Fruit fly (Drosophila melanogaster) whole organism, embryonic: ENCODE measurements around the gene Art8.

Experiments used
- CG12744 ChIP-seq: fragments of 200-800 bp; sonication (Bioruptor generic); optimal IDR thresholded peaks from 2 replicates; lab custom pipeline; 2016; ENCODE audit warnings: missing biosample characterization, missing genetic modification characterization
- CG17186 ChIP-seq: fragments of 200-800 bp; sonication (Bioruptor generic); optimal IDR thresholded peaks from 3 replicates; lab custom pipeline; 2017; ENCODE audit warnings: missing biosample characterization, missing genetic modification reagents, missing genetic modification characterization
- CG2712 ChIP-seq: fragments of 200-800 bp; optimal IDR thresholded peaks from 3 replicates; lab custom pipeline; 2019; ENCODE audit warnings: missing biosample characterization, mild to moderate bottlenecking, missing genetic modification characterization, moderate library complexity
- NFAT ChIP-seq: fragments of 200-800 bp; sonication (Bioruptor generic); IDR thresholded peaks from 2 replicates; pipeline ENCODE4 v1.3.6; 2022; ENCODE audit warnings: missing biosample characterization, missing genetic modification characterization
- ac ChIP-seq: fragments of 200-800 bp; sonication (Bioruptor generic); optimal IDR thresholded peaks from 3 replicates; lab custom pipeline; 2017; ENCODE audit warnings: missing biosample characterization, mild to moderate bottlenecking, missing genetic modification characterization
- dmrt99B ChIP-seq: fragments of 200-800 bp; sonication (Bioruptor generic); optimal IDR thresholded peaks from 2 replicates; lab custom pipeline; 2018; ENCODE audit warnings: missing biosample characterization, mild to moderate bottlenecking, missing genetic modification characterization, moderate library complexity
- fd3F ChIP-seq: fragments of 200-800 bp; sonication (Bioruptor generic); optimal IDR thresholded peaks from 2 replicates; lab custom pipeline; 2018; ENCODE audit warnings: missing biosample characterization, mild to moderate bottlenecking, missing genetic modification characterization, moderate library complexity
- insv ChIP-seq, 2 experiments: fragments of 200-800 bp; sonication (Bioruptor generic); optimal IDR thresholded peaks; 3 replicates each; lab custom pipeline; 2016 to 2018; ENCODE audit warnings: missing biosample characterization in 2 of 2, missing genetic modification characterization in 2 of 2
- pita ChIP-seq: fragments of 200-800 bp; sonication (Bioruptor generic); optimal IDR thresholded peaks from 2 replicates; lab custom pipeline; 2017; ENCODE audit warnings: missing biosample characterization, mild to moderate bottlenecking, missing genetic modification characterization
- sens ChIP-seq: fragments of 200-800 bp; sonication (Bioruptor generic); peaks from one replicate; lab custom pipeline; 2016; ENCODE audit warnings: missing biosample characterization, missing genetic modification characterization
- seq ChIP-seq: fragments of 200-800 bp; sonication (Bioruptor generic); IDR thresholded peaks from 2 replicates; pipeline ENCODE4 v1.3.6; 2022; ENCODE audit warnings: missing biosample characterization, missing genetic modification characterization
- zfh1 ChIP-seq: fragments of 200-800 bp; sonication (Bioruptor generic); IDR thresholded peaks from 3 replicates; pipeline ENCODE4 v1.3.6; 2022; ENCODE audit warnings: missing biosample characterization, missing genetic modification characterization

DNA sequence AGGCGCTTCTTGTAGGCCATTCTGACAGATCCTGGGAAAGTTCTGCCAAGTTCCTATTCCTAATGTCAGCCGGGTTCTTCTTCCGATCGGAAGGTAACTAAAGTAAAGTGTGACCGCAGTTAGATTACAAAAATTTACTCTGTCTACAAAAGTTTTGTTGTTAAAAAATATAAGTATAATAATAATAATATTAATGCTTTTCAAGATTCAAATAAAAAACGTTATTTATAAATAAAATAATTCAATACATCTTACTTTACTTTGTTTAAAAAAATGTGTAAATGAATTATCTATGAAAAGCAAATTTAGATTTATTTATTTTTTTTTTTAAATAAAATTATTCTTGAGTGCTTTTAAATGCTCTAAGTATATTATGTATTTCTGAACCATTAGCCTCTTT lies 35.7 kb downstream of the Art8 start, which contains the start of gene abo:
- TF ChIP-seq CG12744 (no peak), dmrt99B (no peak), CG2712 (no peak), sens (GFP tag; lab: Kevin White, UChicago) (no peak), ac (GFP tag; lab: Kevin White, UChicago) (no peak), NFAT (GFP tag; lab: Robert Waterston, UW) (no peak), zfh1 (GFP tag; lab: Robert Waterston, UW) (no peak), seq (GFP tag; lab: Robert Waterston, UW) (no peak), CG17186 (GFP tag; lab: Kevin White, UChicago) (no peak), insv (GFP tag; optimal IDR thresholded peaks at IDR 0.05; lab: Kevin White, UChicago) (no peak), fd3F (GFP tag; lab: Kevin White, UChicago) (no peak), pita (GFP tag; lab: Kevin White, UChicago) (no peak)
